Fruit fly (Drosophila melanogaster): Measurements from ENCODE around the gene Sh.

Gene Sh

dm6 chrX:17887208-17887627 lies 175.8 kb downstream of the Sh start, which contains the start of gene mnb (continued):
- TF ChIP-seq cg (GFP tag; optimal IDR thresholded peaks at IDR 0.05) (no peak), CG4707 (GFP tag; optimal IDR thresholded peaks at IDR 0.05) (no peak), Hmx (GFP tag; optimal IDR thresholded peaks at IDR 0.05) (no peak), kni (GFP tag; optimal IDR thresholded peaks at IDR 0.05) (no peak), Hsf (GFP tag; optimal IDR thresholded peaks at IDR 0.05) (peak; percentile 11), NK7.1 (GFP tag; optimal IDR thresholded peaks at IDR 0.05) (no peak), CG17829 (tag; optimal IDR thresholded peaks at IDR 0.05) (no peak), amos (GFP tag; IDR thresholded peaks at IDR 0.05; ENCODE audit: partially characterized antibody) (peak; percentile 98), CG13296 (GFP tag; optimal IDR thresholded peaks at IDR 0.05) (no peak), Hmr (GFP tag; optimal IDR thresholded peaks at IDR 0.05) (peak; percentile 56), hkb (optimal IDR thresholded peaks at IDR 0.05) (peak; percentile 85), hkb (GFP tag; IDR thresholded peaks at IDR 0.05) (no peak), CG16813 (GFP tag; IDR thresholded peaks at IDR 0.05; ENCODE audit: partially characterized antibody) (peak; percentile 99), Bgb (GFP tag; IDR thresholded peaks at IDR 0.05; ENCODE audit: partially characterized antibody) (peak; percentile 97), usp (GFP tag; optimal IDR thresholded peaks at IDR 0.05) (no peak), ac (GFP tag; optimal IDR thresholded peaks at IDR 0.05) (no peak), CG1602 (GFP tag; optimal IDR thresholded peaks at IDR 0.05) (no peak), hth (optimal IDR thresholded peaks at IDR 0.05) (no peak), ssp (GFP tag; IDR thresholded peaks at IDR 0.05) (no peak), CG11695 (GFP tag; IDR thresholded peaks at IDR 0.05) (no peak), hbn (GFP tag; IDR thresholded peaks at IDR 0.05; ENCODE audit: partially characterized antibody) (peak; percentile 99), cad (GFP tag; optimal IDR thresholded peaks at IDR 0.05) (no peak), esg (GFP tag; conservative IDR thresholded peaks at IDR 0.05) (no peak), CG2129 (GFP tag; IDR thresholded peaks at IDR 0.05; ENCODE audit: partially characterized antibody) (peak; percentile 99), Sin3A (optimal IDR thresholded peaks at IDR 0.05) (peak; percentile 97), sens-2 (GFP tag; IDR thresholded peaks at IDR 0.05) (no peak), tio (GFP tag; optimal IDR thresholded peaks at IDR 0.05) (no peak), CG42726 (GFP tag; IDR thresholded peaks at IDR 0.05; ENCODE audit: partially characterized antibody) (peak; percentile 92), ro (GFP tag; IDR thresholded peaks at IDR 0.05) (no peak), tap (tag; optimal IDR thresholded peaks at IDR 0.05) (no peak), lov (optimal IDR thresholded peaks at IDR 0.05) (no peak), lov (GFP tag; IDR thresholded peaks at IDR 0.05) (no peak), Dref (GFP tag; IDR thresholded peaks at IDR 0.05) (peak; percentile 80), tin (GFP tag; optimal IDR thresholded peaks at IDR 0.05) (peak; percentile 2), CG17361 (GFP tag; IDR thresholded peaks at IDR 0.05) (no peak), E2f2 (GFP tag; IDR thresholded peaks at IDR 0.05) (peak; percentile 83), vnd (GFP tag; IDR thresholded peaks at IDR 0.05; ENCODE audit: partially characterized antibody) (peak; percentile 100), sna (GFP tag; IDR thresholded peaks at IDR 0.05; ENCODE audit: partially characterized antibody) (peak; percentile 99), CG1647 (GFP tag; optimal IDR thresholded peaks at IDR 0.05) (peak; percentile 9), Oli (tag; optimal IDR thresholded peaks at IDR 0.05) (no peak), lab (GFP tag; optimal IDR thresholded peaks at IDR 0.05) (peak; percentile 46), exex (tag; optimal IDR thresholded peaks at IDR 0.05) (no peak), CG11560 (tag; IDR thresholded peaks at IDR 0.05) (peak; percentile 96), sima (GFP tag; optimal IDR thresholded peaks at IDR 0.05) (no peak), CG7271 (tag; optimal IDR thresholded peaks at IDR 0.05) (no peak), CG17612 (GFP tag; IDR thresholded peaks at IDR 0.05) (no peak), CG12391 (tag; optimal IDR thresholded peaks at IDR 0.05) (peak; percentile 6), ind (GFP tag; optimal IDR thresholded peaks at IDR 0.05) (peak; percentile 21), CG6272 (GFP tag; IDR thresholded peaks at IDR 0.05) (peak; percentile 46; the same call in 1 of the 2 replicates), CG16863 (GFP tag; optimal IDR thresholded peaks at IDR 0.05) (peak; percentile 26), Hand (GFP tag; optimal IDR thresholded peaks at IDR 0.05) (no peak), trem (tag; optimal IDR thresholded peaks at IDR 0.05) (peak; percentile 58)

All from whole organism, embryonic.